Worm (Caenorhabditis elegans): ENCODE data around the gene acox-1.6.

DNA sequence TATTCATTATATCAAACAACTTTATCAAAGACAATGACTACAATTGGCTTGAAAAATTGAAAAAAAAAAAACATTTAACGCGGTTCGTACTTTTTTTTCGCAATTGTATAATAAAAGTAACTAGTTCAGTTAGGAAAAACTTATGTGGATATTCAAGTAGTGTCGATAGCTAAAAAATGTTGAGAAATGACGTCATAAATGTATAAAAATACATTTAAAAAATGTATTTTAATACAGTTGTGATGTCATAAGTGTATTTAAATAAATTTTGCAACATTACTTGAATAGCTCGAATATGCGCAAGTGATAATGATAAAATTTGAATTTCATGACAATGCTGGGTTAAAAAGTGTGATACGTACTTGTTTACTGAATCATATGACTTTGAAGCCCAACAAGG is 6.8 kb downstream of the acox-1.6 start:
- TF ChIP-seq him-1 (tag; optimal IDR thresholded peaks at IDR 0.05) (no peak), W03F9.2 (tag; optimal IDR thresholded peaks at IDR 0.05) (no peak)
